Fruit fly (Drosophila melanogaster) whole organism, embryonic: Measurements from ENCODE around the gene CG44362.
A peak's percentile ranks its signal among the peaks of the same experiment; 100 is the strongest.

Experiments used
- Ada2b ChIP-seq: fragments of 200-800 bp; sonication (Bioruptor generic); IDR thresholded peaks from 2 replicates; pipeline ENCODE4 v1.3.6; 2022; ENCODE audit warnings: missing biosample characterization, missing genetic modification characterization
- CG10209 ChIP-seq: fragments of 200-800 bp; sonication (Bioruptor generic); optimal IDR thresholded peaks from 3 replicates; lab custom pipeline; 2017; ENCODE audit warnings: missing biosample characterization, mild to moderate bottlenecking, missing genetic modification characterization, missing genetic modification reagents
- CG10979 ChIP-seq: fragments of 200-800 bp; sonication (Bioruptor generic); optimal IDR thresholded peaks from 2 replicates; lab custom pipeline; 2018; ENCODE audit warnings: missing biosample characterization, mild to moderate bottlenecking, missing genetic modification characterization, moderate library complexity
- CG11504 ChIP-seq: fragments of 200-800 bp; sonication (Bioruptor generic); optimal IDR thresholded peaks from 3 replicates; lab custom pipeline; 2019; ENCODE audit warnings: missing biosample characterization, mild to moderate bottlenecking, missing genetic modification characterization, moderate library complexity
- CG16863 ChIP-seq: fragments of 200-800 bp; sonication (Bioruptor generic); optimal IDR thresholded peaks from 3 replicates; lab custom pipeline; 2016; ENCODE audit warnings: missing biosample characterization, missing genetic modification characterization
- CG2199 ChIP-seq: fragments of 200-800 bp; sonication (Bioruptor generic); IDR thresholded peaks from 3 replicates; pipeline ENCODE4 v1.3.6; 2022; ENCODE audit warnings: missing biosample characterization, missing genetic modification characterization
- CG2889 ChIP-seq: fragments of 200-800 bp; sonication (Bioruptor generic); IDR thresholded peaks from 3 replicates; pipeline ENCODE4 v1.3.6; 2022; ENCODE audit warnings: missing biosample characterization, missing genetic modification characterization
- CG32532 ChIP-seq: fragments of 200-800 bp; sonication (Bioruptor generic); IDR thresholded peaks from 2 replicates; pipeline ENCODE4 v1.3.6; 2022; ENCODE audit warnings: missing biosample characterization, missing genetic modification characterization
- CG34224 ChIP-seq: fragments of 200-800 bp; sonication (Bioruptor generic); IDR thresholded peaks from 3 replicates; pipeline ENCODE4 v1.3.6; 2022; ENCODE audit warnings: missing biosample characterization, missing genetic modification characterization; ENCODE audit not compliant: partially characterized antibody
- CG5953 ChIP-seq: fragments of 200-800 bp; sonication (Bioruptor generic); IDR thresholded peaks from 2 replicates; pipeline ENCODE4 v1.3.6; 2022; ENCODE audit warnings: missing biosample characterization, missing genetic modification characterization
- CG6654 ChIP-seq: fragments of 200-800 bp; sonication (Bioruptor generic); optimal IDR thresholded peaks from 2 replicates; lab custom pipeline; 2017; ENCODE audit warnings: missing biosample characterization, mild to moderate bottlenecking, missing genetic modification characterization
- CG7987 ChIP-seq: fragments of 200-800 bp; sonication (Bioruptor generic); optimal IDR thresholded peaks from 2 replicates; lab custom pipeline; 2018; ENCODE audit warnings: missing biosample characterization, mild to moderate bottlenecking, missing genetic modification characterization, moderate library complexity
- CG8290 ChIP-seq, 3 experiments: fragments of 200-800 bp; sonication (Bioruptor generic); optimal IDR thresholded peaks; 2 replicates each; lab custom pipeline; 2016 to 2019; ENCODE audit warnings: missing biosample characterization in 3 of 3, missing genetic modification characterization in 3 of 3, mild to moderate bottlenecking in 2 of 3, moderate library complexity in 1 of 3
- CG9797 ChIP-seq: fragments of 200-800 bp; sonication (Bioruptor generic); optimal IDR thresholded peaks from 3 replicates; lab custom pipeline; 2018; ENCODE audit warnings: missing biosample characterization, mild to moderate bottlenecking, missing genetic modification characterization
- CG9817 ChIP-seq: fragments of 200-800 bp; sonication (Bioruptor generic); optimal IDR thresholded peaks from 2 replicates; lab custom pipeline; 2018; ENCODE audit warnings: missing biosample characterization, mild to moderate bottlenecking, missing genetic modification characterization, moderate library complexity
- D19A ChIP-seq: fragments of 200-800 bp; optimal IDR thresholded peaks from 3 replicates; lab custom pipeline; 2019; ENCODE audit warnings: missing biosample characterization, mild to moderate bottlenecking, missing genetic modification characterization, moderate library complexity
- Eip74EF ChIP-seq, 2 experiments: fragments of 200-800 bp in 1 of 2; fragments of >200 bp in 1 of 2; sonication (Bioruptor generic) in 1 of 2; optimal IDR thresholded peaks; 2 replicates each; lab custom pipeline; 2017 to 2019; ENCODE audit warnings: missing biosample characterization in 2 of 2, missing genetic modification characterization in 2 of 2, mild to moderate bottlenecking in 1 of 2, moderate library complexity in 1 of 2
- Lim3 ChIP-seq: fragments of 200-800 bp; sonication (Bioruptor generic); IDR thresholded peaks from 2 replicates; pipeline ENCODE4 v1.3.6; 2022; ENCODE audit warnings: missing biosample characterization, missing genetic modification characterization
- Med ChIP-seq: fragments of 200-800 bp; sonication (Bioruptor generic); peaks from one replicate; lab custom pipeline; 2016; ENCODE audit warnings: missing biosample characterization, missing genetic modification characterization, mild to moderate bottlenecking, inconsistent platforms, moderate library complexity
- NFAT ChIP-seq: fragments of 200-800 bp; sonication (Bioruptor generic); IDR thresholded peaks from 2 replicates; pipeline ENCODE4 v1.3.6; 2022; ENCODE audit warnings: missing biosample characterization, missing genetic modification characterization
- chm ChIP-seq: fragments of 200-800 bp; sonication (Bioruptor generic); IDR thresholded peaks from 2 replicates; pipeline ENCODE4 v1.3.6; 2022; ENCODE audit warnings: missing biosample characterization, missing genetic modification characterization
- ci ChIP-seq: fragments of 200-800 bp; sonication (Bioruptor generic); IDR thresholded peaks from 3 replicates; pipeline ENCODE4 v1.3.6; 2022; ENCODE audit warnings: missing biosample characterization, missing genetic modification characterization
- croc ChIP-seq: fragments of 200-800 bp; sonication (Bioruptor generic); conservative IDR thresholded peaks from 3 replicates; pipeline ENCODE4 v1.3.6; 2022; ENCODE audit warnings: missing biosample characterization, missing genetic modification characterization
- emc ChIP-seq: fragments of 200-800 bp; sonication (Bioruptor generic); optimal IDR thresholded peaks from 2 replicates; lab custom pipeline; 2016; ENCODE audit warnings: missing biosample characterization, missing genetic modification characterization
- grn ChIP-seq: fragments of 200-800 bp; sonication (Bioruptor generic); optimal IDR thresholded peaks from 3 replicates; lab custom pipeline; 2017; ENCODE audit warnings: missing biosample characterization, missing genetic modification characterization
- gsb ChIP-seq: fragments of 200-800 bp; sonication (Bioruptor generic); IDR thresholded peaks from 2 replicates; pipeline ENCODE4 v1.3.6; 2022; ENCODE audit warnings: missing biosample characterization, missing genetic modification characterization
- kah ChIP-seq: fragments of 200-800 bp; sonication (Bioruptor generic); optimal IDR thresholded peaks from 2 replicates; lab custom pipeline; 2018; ENCODE audit warnings: missing biosample characterization, mild to moderate bottlenecking, missing genetic modification characterization
- kay ChIP-seq: fragments of 200-800 bp; sonication (Bioruptor generic); optimal IDR thresholded peaks from 2 replicates; lab custom pipeline; 2016; ENCODE audit warnings: missing biosample characterization, missing genetic modification characterization
- lilli ChIP-seq: fragments of 200-800 bp; sonication (Bioruptor generic); optimal IDR thresholded peaks from 3 replicates; lab custom pipeline; 2016; ENCODE audit warnings: missing biosample characterization, missing genetic modification characterization
- lov ChIP-seq, 2 experiments: fragments of 200-800 bp in 1 of 2; fragments of >200 bp in 1 of 2; sonication (Bioruptor generic) in 1 of 2; IDR thresholded peaks in 1 of 2; optimal IDR thresholded peaks in 1 of 2; 2 replicates in 1 of 2; 3 replicates in 1 of 2; pipeline versions ENCODE4 v1.3.6 to Lab custom; 2017 to 2022; ENCODE audit warnings: missing biosample characterization in 1 of 2, missing genetic modification characterization in 1 of 2
- mirr ChIP-seq: fragments of 200-800 bp; sonication (Bioruptor generic); optimal IDR thresholded peaks from 3 replicates; lab custom pipeline; 2018; ENCODE audit warnings: missing biosample characterization, mild to moderate bottlenecking, missing genetic modification characterization
- nerfin-1 ChIP-seq: fragments of 200-800 bp; sonication (Bioruptor generic); optimal IDR thresholded peaks from 3 replicates; lab custom pipeline; 2019; ENCODE audit warnings: missing biosample characterization, mild to moderate bottlenecking, missing genetic modification characterization, moderate library complexity
- nom ChIP-seq: fragments of 200-800 bp; sonication (Bioruptor generic); optimal IDR thresholded peaks from 2 replicates; lab custom pipeline; 2017; ENCODE audit warnings: missing biosample characterization, missing genetic modification characterization, mild to moderate bottlenecking, moderate library complexity, missing genetic modification reagents
- p53 ChIP-seq: fragments of 200-800 bp; sonication (Bioruptor generic); optimal IDR thresholded peaks from 2 replicates; lab custom pipeline; 2016; ENCODE audit warnings: missing biosample characterization, missing genetic modification characterization
- psq ChIP-seq: fragments of 200-800 bp; sonication (Bioruptor generic); optimal IDR thresholded peaks from 2 replicates; lab custom pipeline; 2017; ENCODE audit warnings: missing biosample characterization, missing genetic modification characterization
- schlank ChIP-seq: fragments of 200-800 bp; sonication (Bioruptor generic); optimal IDR thresholded peaks from 2 replicates; lab custom pipeline; 2018; ENCODE audit warnings: missing biosample characterization, mild to moderate bottlenecking, missing genetic modification characterization
- vnd ChIP-seq: fragments of 200-800 bp; sonication (Bioruptor generic); IDR thresholded peaks from 3 replicates; pipeline ENCODE4 v1.3.6; 2022; ENCODE audit warnings: missing biosample characterization, missing genetic modification characterization; ENCODE audit not compliant: partially characterized antibody
- zen2 ChIP-seq: fragments of 200-800 bp; sonication (Bioruptor generic); IDR thresholded peaks from 3 replicates; pipeline ENCODE4 v1.3.6; 2022; ENCODE audit warnings: missing biosample characterization, missing genetic modification characterization; ENCODE audit not compliant: partially characterized antibody
- zfh1 ChIP-seq: fragments of 200-800 bp; sonication (Bioruptor generic); IDR thresholded peaks from 3 replicates; pipeline ENCODE4 v1.3.6; 2022; ENCODE audit warnings: missing biosample characterization, missing genetic modification characterization

Gene CG44362

dm6 chr3L:11431251-11431925, 34.0 kb downstream of the CG44362 start (continued):
- TF ChIP-seq CG10979 (no peak), mirr (GFP tag; lab: Kevin White, UChicago) (no peak), CG6654 (GFP tag; lab: Kevin White, UChicago) (no peak), zen2 (GFP tag; lab: Robert Waterston, UW) (no peak), p53 (GFP tag; lab: Kevin White, UChicago) (no peak), CG5953 (GFP tag; lab: Robert Waterston, UW) (peak; percentile 39; the same call in 1 of the 2 replicates), CG16863 (GFP tag; lab: Kevin White, UChicago) (peak; percentile 67), Lim3 (GFP tag; lab: Robert Waterston, UW) (peak; percentile 78; the same call in 1 of the 2 replicates), nerfin-1 (peak; percentile 44), croc (GFP tag; lab: Robert Waterston, UW) (no peak), CG11504 (tag; lab: Kevin White, UChicago) (peak; percentile 83), NFAT (GFP tag; lab: Robert Waterston, UW) (peak; percentile 42; the same call in 1 of the 2 replicates), vnd (no peak), lilli (GFP tag; lab: Kevin White, UChicago) (peak; percentile 80), schlank (tag; lab: Kevin White, UChicago) (peak; percentile 52), CG2889 (GFP tag; lab: Robert Waterston, UW) (peak; percentile 71), psq (GFP tag; lab: Kevin White, UChicago) (peak; percentile 62), CG7987 (no peak), kah (GFP tag; lab: Kevin White, UChicago) (no peak), CG34224 (GFP tag; lab: Robert Waterston, UW) (no peak)

- TF ChIP-seq chm (GFP tag; lab: Robert Waterston, UW) (0 out of 2 replicates have a peak, but pooled peaks have one; percentile 20), gsb (no peak), CG9797 (no peak), grn (GFP tag; lab: Kevin White, UChicago) (peak; percentile 16), CG5953 (GFP tag; lab: Robert Waterston, UW) (0 out of 2 replicates have a peak, but pooled peaks have one; percentile 14), Eip74EF (GFP tag; optimal IDR thresholded peaks at IDR 0.05; lab: Kevin White, UChicago) (no peak), CG8290 (GFP tag; optimal IDR thresholded peaks at IDR 0.05; lab: Kevin White, UChicago) (no peak), CG8290 (tag; optimal IDR thresholded peaks at IDR 0.05; lab: Kevin White, UChicago) (peak in 1 of 2 experiments; percentile 26), CG9817 (tag; lab: Kevin White, UChicago) (no peak), Med (peak; percentile 51), CG32532 (GFP tag; lab: Robert Waterston, UW) (0 out of 2 replicates have a peak, but pooled peaks have one; percentile 12), lov (optimal IDR thresholded peaks at IDR 0.05; lab: Kevin White, UChicago) (no peak), lov (GFP tag; IDR thresholded peaks at IDR 0.05; lab: Robert Waterston, UW) (0 out of 3 replicates have a peak, but pooled peaks have one; percentile 52), ci (GFP tag; lab: Robert Waterston, UW) (peak; percentile 20; the same call in 1 of the 3 replicates), CG2199 (GFP tag; lab: Robert Waterston, UW) (peak; percentile 66; the same call in 1 of the 3 replicates), zfh1 (GFP tag; lab: Robert Waterston, UW) (0 out of 3 replicates have a peak, but pooled peaks have one; percentile 13), D19A (tag; lab: Kevin White, UChicago) (peak; percentile 26), CG10209 (GFP tag; lab: Kevin White, UChicago) (no peak), Ada2b (peak; percentile 19; the same call in 1 of the 2 replicates), emc (GFP tag; lab: Kevin White, UChicago) (no peak), kay (GFP tag; lab: Kevin White, UChicago) (peak; percentile 5), nom (GFP tag; lab: Kevin White, UChicago) (peak; percentile 7)
Observed at dm6 chr3L:11431926-11432323, 34.6 kb downstream of the CG44362 start.
